Worm (Caenorhabditis elegans) whole organism, mixed stage, embryonic: Measurements from ENCODE around the gene svh-1.

Experiments used
- M03D4.4 ChIP-seq: sonication (generic microtip); optimal IDR thresholded peaks from 2 replicates; lab custom pipeline; 2017; ENCODE audit warnings: mild to moderate bottlenecking, missing genetic modification characterization, missing compliant biosample characterization
- bed-3 ChIP-seq: fragments of 200-800 bp; sonication (Bioruptor generic); optimal IDR thresholded peaks from 3 replicates; lab custom pipeline; 2018; ENCODE audit warnings: mild to moderate bottlenecking, missing genetic modification characterization, moderate library complexity, missing compliant biosample characterization
- blmp-1 ChIP-seq: fragments of 150-350 bp; optimal IDR thresholded peaks from 2 replicates; lab custom pipeline; 2014; ENCODE audit warnings: missing biosample characterization, missing genetic modification characterization
- ceh-39 ChIP-seq: fragments of 150-350 bp; optimal IDR thresholded peaks from 2 replicates; lab custom pipeline; 2014; ENCODE audit warnings: missing biosample characterization, missing genetic modification characterization
- ceh-83 ChIP-seq: fragments of 200-800 bp; sonication (Bioruptor generic); optimal IDR thresholded peaks from 2 replicates; lab custom pipeline; 2018; ENCODE audit warnings: mild to moderate bottlenecking, missing genetic modification characterization, missing compliant biosample characterization
- ces-1 ChIP-seq: fragments of 150-350 bp; optimal IDR thresholded peaks from 2 replicates; lab custom pipeline; 2014; ENCODE audit warnings: missing biosample characterization, missing genetic modification reagents, missing genetic modification characterization
- cnd-1 ChIP-seq: fragments of 200-800 bp; sonication (Bioruptor generic); optimal IDR thresholded peaks from 2 replicates; lab custom pipeline; 2018; ENCODE audit warnings: mild to moderate bottlenecking, missing genetic modification characterization, missing compliant biosample characterization
- drap-1 ChIP-seq: fragments of 200-800 bp; sonication (Bioruptor generic); optimal IDR thresholded peaks from 3 replicates; lab custom pipeline; 2018; ENCODE audit warnings: mild to moderate bottlenecking, missing genetic modification characterization, missing compliant biosample characterization
- elt-1 ChIP-seq: sonication (generic microtip); optimal IDR thresholded peaks from 2 replicates; lab custom pipeline; 2017; ENCODE audit warnings: missing genetic modification characterization, mild to moderate bottlenecking, missing compliant biosample characterization, antibody characterized with exemption, moderate library complexity, borderline replicate concordance; ENCODE audit not compliant: insufficient read depth
- elt-3 ChIP-seq: fragments of 150-350 bp; optimal IDR thresholded peaks from 2 replicates; lab custom pipeline; 2014; ENCODE audit warnings: missing biosample characterization, missing genetic modification characterization
- flh-1 ChIP-seq: fragments of 200-800 bp; sonication (Bioruptor generic); optimal IDR thresholded peaks from 2 replicates; lab custom pipeline; 2018; ENCODE audit warnings: mild to moderate bottlenecking, missing genetic modification characterization, moderate library complexity, missing compliant biosample characterization
- ham-2 ChIP-seq: fragments of 200-800 bp; sonication (Bioruptor generic); optimal IDR thresholded peaks from 2 replicates; lab custom pipeline; 2018; ENCODE audit warnings: mild to moderate bottlenecking, missing genetic modification characterization, missing compliant biosample characterization
- hlh-1 ChIP-seq: fragments of 150-350 bp; optimal IDR thresholded peaks from 2 replicates; lab custom pipeline; 2014; ENCODE audit warnings: missing biosample characterization, missing genetic modification reagents, missing genetic modification characterization
- lin-13 ChIP-seq: fragments of 150-350 bp; optimal IDR thresholded peaks from 2 replicates; lab custom pipeline; 2014; ENCODE audit warnings: missing biosample characterization, missing genetic modification characterization
- lin-32 ChIP-seq: fragments of 200-800 bp; sonication (Bioruptor generic); optimal IDR thresholded peaks from 2 replicates; lab custom pipeline; 2018; ENCODE audit warnings: mild to moderate bottlenecking, missing genetic modification characterization, missing compliant biosample characterization
- mep-1 ChIP-seq: fragments of 150-350 bp; optimal IDR thresholded peaks from 2 replicates; lab custom pipeline; 2017; ENCODE audit warnings: missing biosample characterization, missing genetic modification reagents, missing genetic modification characterization, inconsistent platforms
- mls-2 ChIP-seq: sonication (generic microtip); optimal IDR thresholded peaks from 2 replicates; lab custom pipeline; 2016; ENCODE audit warnings: mild to moderate bottlenecking, missing genetic modification characterization, moderate library complexity, missing compliant biosample characterization
- nhr-12 ChIP-seq: fragments of 150-350 bp; optimal IDR thresholded peaks from 2 replicates; lab custom pipeline; 2014; ENCODE audit warnings: missing biosample characterization, missing genetic modification characterization
- nhr-2 ChIP-seq: fragments of 150-350 bp; optimal IDR thresholded peaks from 2 replicates; lab custom pipeline; 2014; ENCODE audit warnings: missing biosample characterization, missing genetic modification characterization
- nhr-237 ChIP-seq: fragments of 150-350 bp; optimal IDR thresholded peaks from 2 replicates; lab custom pipeline; 2014; ENCODE audit warnings: missing biosample characterization, missing genetic modification characterization
- nhr-28 ChIP-seq: fragments of 150-350 bp; optimal IDR thresholded peaks from 2 replicates; lab custom pipeline; 2014; ENCODE audit warnings: missing biosample characterization, missing genetic modification characterization
- pha-4 ChIP-seq: fragments of 150-350 bp; optimal IDR thresholded peaks from 2 replicates; lab custom pipeline; 2018; ENCODE audit warnings: missing biosample characterization, missing genetic modification reagents, missing genetic modification characterization
- sem-2 ChIP-seq: fragments of 200-800 bp; sonication (Bioruptor generic); optimal IDR thresholded peaks from 2 replicates; lab custom pipeline; 2018; ENCODE audit warnings: mild to moderate bottlenecking, missing genetic modification characterization, missing compliant biosample characterization
- snpc-4 ChIP-seq: fragments of 150-350 bp; optimal IDR thresholded peaks from 2 replicates; lab custom pipeline; 2014; ENCODE audit warnings: missing biosample characterization, missing genetic modification characterization
- sptf-1 ChIP-seq: sonication (generic microtip); optimal IDR thresholded peaks from 2 replicates; lab custom pipeline; 2017; ENCODE audit warnings: mild to moderate bottlenecking, missing genetic modification characterization, moderate library complexity, missing compliant biosample characterization
- tbx-8 ChIP-seq: fragments of 200-800 bp; sonication (Bioruptor generic); optimal IDR thresholded peaks from 2 replicates; lab custom pipeline; 2018; ENCODE audit warnings: mild to moderate bottlenecking, missing genetic modification characterization, moderate library complexity, missing compliant biosample characterization
- unc-120 ChIP-seq: sonication (generic microtip); optimal IDR thresholded peaks from 2 replicates; lab custom pipeline; 2017; ENCODE audit warnings: missing genetic modification characterization, missing compliant biosample characterization; ENCODE audit not compliant: poor library complexity, severe bottlenecking
- unc-62 ChIP-seq: fragments of 150-350 bp; optimal IDR thresholded peaks from 2 replicates; lab custom pipeline; 2014; ENCODE audit warnings: missing biosample characterization, missing genetic modification reagents, missing genetic modification characterization
- zip-8 ChIP-seq: fragments of 150-350 bp; optimal IDR thresholded peaks from 2 replicates; lab custom pipeline; 2014; ENCODE audit warnings: missing biosample characterization, missing genetic modification characterization
- ztf-11 ChIP-seq: fragments of 150-350 bp; optimal IDR thresholded peaks from 2 replicates; lab custom pipeline; 2014; ENCODE audit warnings: missing biosample characterization, missing genetic modification characterization

svh-1 gene

ce11 chrIV:8225357-8225756 lies 18.9 kb downstream of the svh-1 start, which contains the start of gene serp-1.2:
TSS of gene serp-1.2 (plus strand) at chrIV:8225674.
- no peak for TF ChIP-seq mls-2 (tag; lab: Kevin White, UChicago)
- no peak for TF ChIP-seq ces-1 (GFP tag; lab: Kevin White, UChicago)
- no peak for TF ChIP-seq nhr-2 (tag; lab: Kevin White, UChicago)
- no peak for TF ChIP-seq blmp-1 (tag; lab: Kevin White, UChicago)
- TF ChIP-seq lin-32, result no peak
- no peak for TF ChIP-seq elt-1 (tag; lab: Kevin White, UChicago)
- TF ChIP-seq elt-3, result no peak
- no peak for TF ChIP-seq nhr-12 (tag; lab: Kevin White, UChicago)
- no peak for TF ChIP-seq hlh-1 (tag; lab: Kevin White, UChicago)
- no peak for TF ChIP-seq mep-1 (tag; lab: Kevin White, UChicago)
- no peak for TF ChIP-seq tbx-8 (GFP tag; lab: Kevin White, UChicago)
- no peak for TF ChIP-seq ceh-83 (GFP tag; lab: Kevin White, UChicago)
- TF ChIP-seq nhr-28 (tag; lab: Kevin White, UChicago), result no peak
- no peak for TF ChIP-seq lin-13 (tag; lab: Kevin White, UChicago)
- no peak for TF ChIP-seq sem-2 (GFP tag; lab: Kevin White, UChicago)
- no peak for TF ChIP-seq drap-1 (GFP tag; lab: Kevin White, UChicago)
- TF ChIP-seq sptf-1 (tag; lab: Kevin White, UChicago), result no peak
- no peak for TF ChIP-seq ham-2 (GFP tag; lab: Kevin White, UChicago)
- TF ChIP-seq, all 35 proteins: peak for 0

- TF ChIP-seq pha-4 (tag; lab: Kevin White, UChicago), result no peak
- TF ChIP-seq ces-1 (GFP tag; lab: Kevin White, UChicago), result no peak
- no peak for TF ChIP-seq flh-1 (GFP tag; lab: Kevin White, UChicago)
- TF ChIP-seq elt-1 (tag; lab: Kevin White, UChicago), result no peak
- TF ChIP-seq blmp-1 (tag; lab: Kevin White, UChicago), result no peak
- TF ChIP-seq M03D4.4, result no peak
- TF ChIP-seq ham-2 (GFP tag; lab: Kevin White, UChicago), result no peak
- TF ChIP-seq zip-8 (tag; lab: Kevin White, UChicago), result no peak
- no peak for TF ChIP-seq nhr-237 (tag; lab: Kevin White, UChicago)
- no peak for TF ChIP-seq sptf-1 (tag; lab: Kevin White, UChicago)
- TF ChIP-seq elt-3, result no peak
- TF ChIP-seq tbx-8 (GFP tag; lab: Kevin White, UChicago), result no peak
- TF ChIP-seq hlh-1 (tag; lab: Kevin White, UChicago), result no peak
- no peak for TF ChIP-seq snpc-4
These were observed 20.1 kb downstream of the svh-1 start for ce11 chrIV:8226474-8226873.

ce11 chrIV:8229523-8229922 lies 23.1 kb downstream of the svh-1 start:
- TF ChIP-seq hlh-1 (tag; lab: Kevin White, UChicago) (peak; percentile 63), ham-2 (GFP tag; lab: Kevin White, UChicago) (peak; percentile 39), tbx-8 (GFP tag; lab: Kevin White, UChicago) (no peak), unc-62 (GFP tag; lab: Kevin White, UChicago) (peak; percentile 14), pha-4 (tag; lab: Kevin White, UChicago) (peak; percentile 41), unc-120 (tag; lab: Kevin White, UChicago) (peak; percentile 65)

- no peak for TF ChIP-seq ztf-11 (tag; lab: Kevin White, UChicago)
- TF ChIP-seq ces-1 (GFP tag; lab: Kevin White, UChicago), result peak; percentile 23
- no peak for TF ChIP-seq flh-1 (GFP tag; lab: Kevin White, UChicago)
These were observed 26.0 kb downstream of the svh-1 start for ce11 chrIV:8232428-8232827.

ce11 chrIV:8233268-8233667 lies 26.9 kb downstream of the svh-1 start:
- TF ChIP-seq ceh-39 (tag; lab: Kevin White, UChicago), result no peak
- no peak for TF ChIP-seq mls-2 (tag; lab: Kevin White, UChicago)
- TF ChIP-seq zip-8 (tag; lab: Kevin White, UChicago), result no peak
- TF ChIP-seq ham-2 (GFP tag; lab: Kevin White, UChicago), result no peak
- TF ChIP-seq blmp-1 (tag; lab: Kevin White, UChicago), result peak; percentile 36
- TF ChIP-seq, all 35 proteins: peak for 1

ce11 chrIV:8234088-8234496 lies 27.7 kb downstream of the svh-1 start:
- TF ChIP-seq hlh-1 (tag; lab: Kevin White, UChicago) (no peak), nhr-2 (tag; lab: Kevin White, UChicago) (no peak), flh-1 (GFP tag; lab: Kevin White, UChicago) (no peak), ham-2 (GFP tag; lab: Kevin White, UChicago) (no peak), ztf-11 (tag; lab: Kevin White, UChicago) (no peak), zip-8 (tag; lab: Kevin White, UChicago) (no peak), bed-3 (GFP tag; lab: Kevin White, UChicago) (no peak), M03D4.4 (no peak), cnd-1 (tag; lab: Kevin White, UChicago) (no peak), pha-4 (tag; lab: Kevin White, UChicago) (no peak)
- TF ChIP-seq, all 35 proteins: peak for 0
